Worm (Caenorhabditis elegans) whole organism, young adult: ENCODE results near the gene R02F2.4.

Source experiments
- B0336.3 ChIP-seq: fragments of 200-800 bp; sonication (Bioruptor generic); IDR thresholded peaks from 2 replicates; pipeline ENCODE4 v1.3.6; 2022; ENCODE audit warnings: missing genetic modification characterization, missing compliant biosample characterization
- F33H1.4 ChIP-seq: fragments of 200-800 bp; sonication (Bioruptor generic); IDR thresholded peaks from 2 replicates; pipeline ENCODE4 v1.3.6; 2022; ENCODE audit warnings: missing genetic modification reagents, missing genetic modification characterization, missing compliant biosample characterization
- K11D2.4 ChIP-seq: fragments of 200-800 bp; sonication (Bioruptor generic); IDR thresholded peaks from 2 replicates; pipeline ENCODE4 v1.3.6; 2022; ENCODE audit warnings: missing genetic modification reagents, missing genetic modification characterization, missing compliant biosample characterization
- T26A5.8 ChIP-seq: sonication (generic microtip); optimal IDR thresholded peaks from 2 replicates; lab custom pipeline; 2016; ENCODE audit warnings: missing genetic modification characterization, missing compliant biosample characterization
- Y53F4B.3 ChIP-seq: fragments of 200-800 bp; sonication (Bioruptor generic); IDR thresholded peaks from 2 replicates; pipeline ENCODE4 v1.3.6; 2022; ENCODE audit warnings: missing genetic modification reagents, missing genetic modification characterization, missing compliant biosample characterization
- Y79H2A.3 ChIP-seq: fragments of 200-800 bp; sonication (Bioruptor generic); conservative IDR thresholded peaks from 2 replicates; pipeline ENCODE4 v1.3.6; 2022; ENCODE audit warnings: missing genetic modification reagents, missing genetic modification characterization, missing compliant biosample characterization
- akir-1 ChIP-seq: fragments of 200-800 bp; sonication (Bioruptor generic); optimal IDR thresholded peaks from 2 replicates; lab custom pipeline; 2018; ENCODE audit warnings: mild to moderate bottlenecking, missing genetic modification characterization, moderate library complexity, missing compliant biosample characterization
- ama-1 ChIP-seq, 3 experiments: fragments of 150-350 bp in 1 of 3; sonication (generic microtip) in 2 of 3; optimal IDR thresholded peaks; 2 replicates each; lab custom pipeline; 2014 to 2018; ENCODE audit warnings: missing biosample characterization in 2 of 3, missing genetic modification characterization in 2 of 3, missing genetic modification reagents in 2 of 3
- aptf-3 ChIP-seq: fragments of 200-800 bp; sonication (Bioruptor generic); IDR thresholded peaks from 2 replicates; pipeline ENCODE4 v1.3.6; 2022; ENCODE audit warnings: missing genetic modification characterization, missing compliant biosample characterization
- athp-1 ChIP-seq: sonication (generic microtip); optimal IDR thresholded peaks from 2 replicates; lab custom pipeline; 2017; ENCODE audit warnings: mild to moderate bottlenecking, missing genetic modification characterization, missing compliant biosample characterization
- attf-6 ChIP-seq: fragments of 200-800 bp; sonication (Bioruptor generic); IDR thresholded peaks from 2 replicates; pipeline ENCODE4 v1.3.6; 2022; ENCODE audit warnings: missing genetic modification reagents, missing genetic modification characterization, missing compliant biosample characterization
- ceh-27 ChIP-seq: fragments of 200-800 bp; sonication (Bioruptor generic); optimal IDR thresholded peaks from 2 replicates; lab custom pipeline; 2018; ENCODE audit warnings: mild to moderate bottlenecking, missing genetic modification characterization, moderate library complexity, missing compliant biosample characterization
- ceh-40 ChIP-seq: fragments of 200-800 bp; sonication (Bioruptor generic); IDR thresholded peaks from 2 replicates; pipeline ENCODE4 v1.3.6; 2022; ENCODE audit warnings: missing genetic modification characterization, missing compliant biosample characterization
- ceh-58 ChIP-seq: fragments of 200-800 bp; sonication (Bioruptor generic); IDR thresholded peaks from 2 replicates; pipeline ENCODE4 v1.3.6; 2022; ENCODE audit warnings: missing genetic modification characterization, missing compliant biosample characterization
- die-1 ChIP-seq: sonication (generic microtip); optimal IDR thresholded peaks from 2 replicates; lab custom pipeline; 2016; ENCODE audit warnings: missing genotype, mild to moderate bottlenecking, missing genetic modification characterization, missing compliant biosample characterization
- dpl-1 ChIP-seq: fragments of 150-350 bp; optimal IDR thresholded peaks from 2 replicates; lab custom pipeline; 2014; ENCODE audit warnings: missing biosample characterization, missing genetic modification reagents, missing genetic modification characterization
- gei-17 ChIP-seq: fragments of 200-800 bp; sonication (Bioruptor generic); optimal IDR thresholded peaks from 2 replicates; lab custom pipeline; 2018; ENCODE audit warnings: mild to moderate bottlenecking, missing genetic modification characterization, missing compliant biosample characterization
- hlh-12 ChIP-seq: sonication (generic microtip); optimal IDR thresholded peaks from 2 replicates; lab custom pipeline; 2016; ENCODE audit warnings: missing genetic modification characterization, missing compliant biosample characterization
- hlh-26 ChIP-seq: fragments of 200-800 bp; sonication (Bioruptor generic); conservative IDR thresholded peaks from 2 replicates; pipeline ENCODE4 v1.3.6; 2022; ENCODE audit warnings: missing genetic modification reagents, missing genetic modification characterization, missing compliant biosample characterization
- hrde-1 ChIP-seq: sonication (generic microtip); optimal IDR thresholded peaks from 2 replicates; lab custom pipeline; 2016; ENCODE audit warnings: missing genetic modification characterization, mild to moderate bottlenecking, missing compliant biosample characterization, moderate library complexity, missing genotype, missing genetic modification reagents, borderline replicate concordance
- hsf-1 ChIP-seq: fragments of 200-800 bp; sonication (Bioruptor generic); IDR thresholded peaks from 2 replicates; pipeline ENCODE4 v1.3.6; 2022; ENCODE audit warnings: missing genetic modification reagents, missing genetic modification characterization, missing compliant biosample characterization
- let-526 ChIP-seq: fragments of 200-800 bp; sonication (Bioruptor generic); IDR thresholded peaks from 2 replicates; pipeline ENCODE4 v1.3.6; 2022; ENCODE audit warnings: missing genetic modification reagents, missing genetic modification characterization, missing compliant biosample characterization
- lin-40 ChIP-seq: sonication (generic microtip); optimal IDR thresholded peaks from 2 replicates; lab custom pipeline; 2016; ENCODE audit warnings: missing genetic modification characterization, mild to moderate bottlenecking, missing compliant biosample characterization, missing genotype, missing genetic modification reagents
- lir-1 ChIP-seq: fragments of 200-800 bp; sonication (Bioruptor generic); conservative IDR thresholded peaks from 2 replicates; pipeline ENCODE4 v1.3.6; 2022; ENCODE audit warnings: missing genetic modification reagents, missing genetic modification characterization, missing compliant biosample characterization
- lsy-27 ChIP-seq: sonication (generic microtip); optimal IDR thresholded peaks from 2 replicates; lab custom pipeline; 2017; ENCODE audit warnings: missing genetic modification characterization, mild to moderate bottlenecking, missing compliant biosample characterization, antibody characterized with exemption, missing genotype, borderline replicate concordance; ENCODE audit not compliant: insufficient read depth
- mcd-1 ChIP-seq: fragments of 200-800 bp; sonication (Bioruptor generic); IDR thresholded peaks from 2 replicates; pipeline ENCODE4 v1.3.6; 2022; ENCODE audit warnings: missing genetic modification reagents, missing genetic modification characterization, missing compliant biosample characterization
- mes-4 ChIP-seq: sonication (generic microtip); optimal IDR thresholded peaks from 2 replicates; lab custom pipeline; 2016; ENCODE audit warnings: missing genotype, missing genetic modification characterization, missing compliant biosample characterization
- nfya-2 ChIP-seq: fragments of 200-800 bp; sonication (Bioruptor generic); IDR thresholded peaks from 2 replicates; pipeline ENCODE4 v1.3.6; 2022; ENCODE audit warnings: missing genetic modification reagents, missing genetic modification characterization, missing compliant biosample characterization
- nhr-90 ChIP-seq: sonication (generic microtip); optimal IDR thresholded peaks from 2 replicates; lab custom pipeline; 2016; ENCODE audit warnings: missing genotype, mild to moderate bottlenecking, missing genetic modification characterization, missing compliant biosample characterization
- pbrm-1 ChIP-seq: fragments of 200-800 bp; sonication (Bioruptor generic); IDR thresholded peaks from 2 replicates; pipeline ENCODE4 v1.3.6; 2022; ENCODE audit warnings: missing genetic modification reagents, missing genetic modification characterization, missing compliant biosample characterization
- repo-1 ChIP-seq: sonication (generic microtip); optimal IDR thresholded peaks from 2 replicates; lab custom pipeline; 2017; ENCODE audit warnings: mild to moderate bottlenecking, missing genetic modification characterization, missing compliant biosample characterization
- sea-2 ChIP-seq: fragments of 200-800 bp; sonication (Bioruptor generic); IDR thresholded peaks from 2 replicates; pipeline ENCODE4 v1.3.6; 2022; ENCODE audit warnings: missing genetic modification characterization, missing compliant biosample characterization
- tbx-9 ChIP-seq: sonication (generic microtip); optimal IDR thresholded peaks from 2 replicates; lab custom pipeline; 2016; ENCODE audit warnings: borderline replicate concordance, missing genetic modification characterization, inconsistent platforms, missing compliant biosample characterization
- tlf-1 ChIP-seq: fragments of 200-800 bp; sonication (Bioruptor generic); optimal IDR thresholded peaks from 2 replicates; lab custom pipeline; 2018; ENCODE audit warnings: mild to moderate bottlenecking, missing genetic modification characterization, missing compliant biosample characterization
- unc-62 ChIP-seq: fragments of 150-350 bp; optimal IDR thresholded peaks from 2 replicates; lab custom pipeline; 2014; ENCODE audit warnings: missing biosample characterization, missing genetic modification reagents, missing genetic modification characterization
- zim-3 ChIP-seq: sonication (generic microtip); optimal IDR thresholded peaks from 2 replicates; lab custom pipeline; 2017; ENCODE audit warnings: mild to moderate bottlenecking, missing genetic modification characterization, moderate library complexity, missing compliant biosample characterization
- ztf-26 ChIP-seq: sonication (generic microtip); optimal IDR thresholded peaks from 2 replicates; lab custom pipeline; 2017; ENCODE audit warnings: missing genetic modification characterization, missing compliant biosample characterization
- ztf-6 ChIP-seq: fragments of 200-800 bp; sonication (Bioruptor generic); IDR thresholded peaks from 2 replicates; pipeline ENCODE4 v1.3.6; 2022; ENCODE audit warnings: missing genetic modification reagents, missing genetic modification characterization, missing compliant biosample characterization

Gene R02F2.4

ce11 chrIII:5449762-5450308 is 34.3 kb upstream of the R02F2.4 start, which contains the start of gene F48E8.8 (continued):
- no peak for TF ChIP-seq aptf-3 (GFP tag; lab: Robert Waterston, UW)
- no peak for TF ChIP-seq ceh-58 (GFP tag; lab: Robert Waterston, UW)
- no peak for TF ChIP-seq hsf-1 (GFP tag; lab: Robert Waterston, UW)
- TF ChIP-seq lin-40 (tag; lab: Kevin White, UChicago), result peak; percentile 21
- TF ChIP-seq mcd-1 (GFP tag; lab: Robert Waterston, UW), result peak; percentile 80
- TF ChIP-seq unc-62, result no peak

DNA sequence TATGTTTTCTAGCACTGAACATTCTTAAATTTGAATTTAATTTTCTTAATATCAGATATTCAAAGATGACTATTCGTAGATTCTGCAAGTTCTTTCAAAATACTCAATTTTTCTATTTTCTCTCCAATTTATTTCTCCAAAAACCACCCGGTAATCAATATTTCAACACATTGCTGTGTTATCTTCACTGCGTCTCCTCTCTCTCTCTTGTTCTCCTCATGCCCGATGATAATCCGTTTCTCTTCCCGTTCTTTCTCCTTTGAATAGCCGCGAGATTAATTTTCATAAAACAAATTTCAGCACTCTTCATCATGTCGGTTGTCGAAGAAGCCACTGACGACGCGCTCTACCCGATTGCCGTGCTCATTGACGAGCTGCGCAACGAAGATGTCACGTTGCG is 33.7 kb upstream of the R02F2.4 start, which contains the start of gene paa-1:
Gene paa-1, plus strand, starts transcription at position 301 of the 400 bp plus-strand sequence.
- TF ChIP-seq mes-4 (tag; lab: Kevin White, UChicago) (no peak), K11D2.4 (GFP tag; lab: Robert Waterston, UW) (no peak)

DNA sequence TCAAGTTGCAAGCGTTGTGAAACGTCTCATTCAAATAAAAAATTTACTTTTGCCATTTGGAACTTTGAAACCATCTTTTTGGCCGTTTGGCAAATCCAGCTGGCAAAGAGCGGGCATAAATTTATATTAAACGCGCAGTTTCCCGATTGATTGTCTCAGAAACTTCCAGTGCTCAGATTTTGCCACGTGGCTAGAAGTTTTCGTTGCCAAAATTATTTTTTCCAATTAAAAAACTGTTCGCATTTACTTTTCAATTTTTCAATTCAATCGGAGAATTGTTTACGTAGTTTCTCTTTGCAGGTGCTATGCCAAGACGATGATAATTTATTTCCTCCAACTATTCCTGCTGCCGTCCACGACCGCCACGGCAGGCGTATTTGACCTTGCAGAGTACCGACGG is 30.8 kb upstream of the R02F2.4 start, which contains the start of gene F48E8.4:
Gene F48E8.4, plus strand, starts transcription at position 301 of the 400 bp plus-strand sequence.
- TF ChIP-seq B0336.3 (GFP tag; lab: Robert Waterston, UW) (0 out of 2 replicates have a peak, but pooled peaks have one; percentile 18), ztf-26 (tag; lab: Kevin White, UChicago) (no peak), Y79H2A.3 (GFP tag; lab: Robert Waterston, UW) (no peak), F33H1.4 (GFP tag; lab: Robert Waterston, UW) (no peak), pbrm-1 (GFP tag; lab: Robert Waterston, UW) (no peak), T26A5.8 (tag; lab: Kevin White, UChicago) (no peak), hrde-1 (no peak), repo-1 (tag; lab: Kevin White, UChicago) (peak; percentile 19), tbx-9 (tag; lab: Kevin White, UChicago) (no peak), dpl-1 (no peak), nhr-90 (tag; lab: Kevin White, UChicago) (no peak), zim-3 (tag; lab: Kevin White, UChicago) (no peak), ceh-58 (GFP tag; lab: Robert Waterston, UW) (no peak), ceh-27 (GFP tag; lab: Kevin White, UChicago) (no peak), hlh-12 (tag; lab: Kevin White, UChicago) (no peak), attf-6 (GFP tag; lab: Robert Waterston, UW) (no peak), lir-1 (GFP tag; lab: Robert Waterston, UW) (no peak), Y53F4B.3 (GFP tag; lab: Robert Waterston, UW) (no peak), mcd-1 (GFP tag; lab: Robert Waterston, UW) (0 out of 2 replicates have a peak, but pooled peaks have one; percentile 16), hlh-26 (GFP tag; lab: Robert Waterston, UW) (no peak), gei-17 (no peak)

DNA sequence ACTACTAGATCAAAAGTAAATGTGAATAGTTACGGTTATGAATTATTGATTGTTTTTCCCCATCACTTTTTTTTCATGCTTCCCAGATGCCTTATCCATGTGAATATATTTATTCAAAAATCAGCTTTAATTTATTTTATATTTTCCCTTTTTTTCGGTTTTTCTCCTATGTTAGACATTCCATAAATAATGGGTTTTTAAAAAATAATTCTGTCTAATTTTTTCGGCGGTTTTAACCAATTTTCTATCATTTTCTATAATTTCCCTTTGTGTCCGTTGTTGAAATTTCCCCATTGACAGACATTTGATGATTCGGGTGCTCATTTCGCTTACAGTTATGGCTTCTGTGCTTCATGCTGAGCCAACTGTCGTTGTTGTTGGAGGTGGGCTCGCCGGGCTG is 23.0 kb upstream of the R02F2.4 start, which contains the start of gene F48E8.3:
Gene F48E8.3, plus strand, starts transcription at position 301 of the 400 bp plus-strand sequence.
- TF ChIP-seq akir-1 (no peak), die-1 (tag; lab: Kevin White, UChicago) (no peak), mes-4 (tag; lab: Kevin White, UChicago) (no peak), gei-17 (no peak), nfya-2 (GFP tag; lab: Robert Waterston, UW) (no peak), athp-1 (tag; lab: Kevin White, UChicago) (no peak), let-526 (GFP tag; lab: Robert Waterston, UW) (no peak), T26A5.8 (tag; lab: Kevin White, UChicago) (no peak), ama-1 (optimal IDR thresholded peaks at IDR 0.05; lab: Kevin White, UChicago) (no peak), ama-1 (GFP tag; optimal IDR thresholded peaks at IDR 0.05; lab: Kevin White, UChicago) (no peak), sea-2 (GFP tag; lab: Robert Waterston, UW) (no peak), ztf-6 (GFP tag; lab: Robert Waterston, UW) (no peak), F33H1.4 (GFP tag; lab: Robert Waterston, UW) (no peak), tlf-1 (GFP tag; lab: Kevin White, UChicago) (no peak), ceh-40 (GFP tag; lab: Robert Waterston, UW) (no peak), tbx-9 (tag; lab: Kevin White, UChicago) (no peak), lsy-27 (tag; lab: Kevin White, UChicago) (no peak)
- TF ChIP-seq, all 124 proteins: peak for 0
